Worm (Caenorhabditis elegans): ENCODE measurements around the gene F10B5.3.

- TF ChIP-seq jun-1 (tag; optimal IDR thresholded peaks at IDR 0.05): no peak
- no peak for TF ChIP-seq madf-9 (GFP tag; conservative IDR thresholded peaks at IDR 0.05)
- TF ChIP-seq Y5F2A.4 (GFP tag; optimal IDR thresholded peaks at IDR 0.05): no peak
- no peak for TF ChIP-seq unc-62 (GFP tag; optimal IDR thresholded peaks at IDR 0.05 in 1 of 2)
- no peak for TF ChIP-seq unc-62 (tag; optimal IDR thresholded peaks at IDR 0.05)
- TF ChIP-seq fkh-10 (GFP tag; optimal IDR thresholded peaks at IDR 0.05): no peak
- no peak for TF ChIP-seq lin-39 (tag; optimal IDR thresholded peaks at IDR 0.05)
- no peak for TF ChIP-seq F37D6.2 (tag; optimal IDR thresholded peaks at IDR 0.05)
- no peak for TF ChIP-seq dmd-6 (GFP tag; IDR thresholded peaks at IDR 0.05)
- no peak for TF ChIP-seq daf-12 (tag; optimal IDR thresholded peaks at IDR 0.05)
- TF ChIP-seq lin-29 (GFP tag; IDR thresholded peaks at IDR 0.05): no peak
- TF ChIP-seq nhr-42 (GFP tag; IDR thresholded peaks at IDR 0.05): no peak
- TF ChIP-seq fos-1 (tag; optimal IDR thresholded peaks at IDR 0.05): no peak
Observed at ce11 chrII:8138015-8138546, 11.7 kb downstream of the F10B5.3 start, which contains the start of gene cdc-48.2.
